Worm (Caenorhabditis elegans): Measurements from ENCODE around the gene pelo-1.

Gene pelo-1

ce11 chrIII:4194349-4195110 lies 9.5 kb downstream of the pelo-1 start:
- TF ChIP-seq eor-1 (tag; optimal IDR thresholded peaks at IDR 0.05): no peak
- no peak for TF ChIP-seq nhr-237 (tag; optimal IDR thresholded peaks at IDR 0.05)
- TF ChIP-seq mml-1 (tag; optimal IDR thresholded peaks at IDR 0.05): no peak
- peak; percentile 52 for TF ChIP-seq ama-1 (optimal IDR thresholded peaks at IDR 0.05)
- peak; percentile 1 for TF ChIP-seq nhr-23 (tag; optimal IDR thresholded peaks at IDR 0.05)
- no peak for TF ChIP-seq nhr-25 (tag; optimal IDR thresholded peaks at IDR 0.05)

- peak; percentile 30 for TF ChIP-seq unc-62 (GFP tag; optimal IDR thresholded peaks at IDR 0.05)
- TF ChIP-seq snpc-4 (tag; optimal IDR thresholded peaks at IDR 0.05): peak; percentile 76
- peak; percentile 55 for TF ChIP-seq mdl-1 (tag; optimal IDR thresholded peaks at IDR 0.05)
- no peak for TF ChIP-seq ztf-4 (tag; optimal IDR thresholded peaks at IDR 0.05)
- TF ChIP-seq ZK546.5 (tag; optimal IDR thresholded peaks at IDR 0.05): no peak
- peak; percentile 94 for TF ChIP-seq nhr-25 (tag; optimal IDR thresholded peaks at IDR 0.05)
- TF ChIP-seq pha-4 (tag; optimal IDR thresholded peaks at IDR 0.05): peak; percentile 95
- peak; percentile 90 for TF ChIP-seq egl-5 (tag; optimal IDR thresholded peaks at IDR 0.05)
- peak; percentile 39 for TF ChIP-seq nhr-43 (tag; optimal IDR thresholded peaks at IDR 0.05; ENCODE audit: poor library complexity, severe bottlenecking)
- no peak for TF ChIP-seq ceh-9 (tag; optimal IDR thresholded peaks at IDR 0.05)
- peak; percentile 64 for TF ChIP-seq R02D3.7 (tag; optimal IDR thresholded peaks at IDR 0.05)
- peak; percentile 16 for TF ChIP-seq tbx-2 (tag; optimal IDR thresholded peaks at IDR 0.05)
- peak; percentile 89 for TF ChIP-seq nhr-23 (tag; optimal IDR thresholded peaks at IDR 0.05)
- peak; percentile 88 for TF ChIP-seq ama-1 (optimal IDR thresholded peaks at IDR 0.05)
- no peak for TF ChIP-seq mml-1 (tag; optimal IDR thresholded peaks at IDR 0.05)
- TF ChIP-seq unc-39 (tag; optimal IDR thresholded peaks at IDR 0.05): no peak
- TF ChIP-seq nhr-11 (tag; optimal IDR thresholded peaks at IDR 0.05): peak; percentile 73
- no peak for TF ChIP-seq nhr-76 (tag; optimal IDR thresholded peaks at IDR 0.05)
- no peak for TF ChIP-seq aly-2 (tag; optimal IDR thresholded peaks at IDR 0.05)
- no peak for TF ChIP-seq daf-12 (tag; optimal IDR thresholded peaks at IDR 0.05)
- TF ChIP-seq elt-1 (tag; optimal IDR thresholded peaks at IDR 0.05): no peak
- peak; percentile 86 for TF ChIP-seq egl-27 (tag; optimal IDR thresholded peaks at IDR 0.05)
- TF ChIP-seq elt-3 (tag; optimal IDR thresholded peaks at IDR 0.05): peak in 2 of 3 experiments; percentile 35 to 41
- peak; percentile 75 for TF ChIP-seq ceh-28 (tag; optimal IDR thresholded peaks at IDR 0.05)
- TF ChIP-seq fkh-10 (GFP tag; optimal IDR thresholded peaks at IDR 0.05): peak; percentile 66
- TF ChIP-seq ceh-16 (tag; optimal IDR thresholded peaks at IDR 0.05): no peak
- peak; percentile 75 for TF ChIP-seq sea-2 (GFP tag; optimal IDR thresholded peaks at IDR 0.05)
- TF ChIP-seq lin-39 (tag; optimal IDR thresholded peaks at IDR 0.05): peak; percentile 94
- peak; percentile 98 for TF ChIP-seq elt-2 (tag; optimal IDR thresholded peaks at IDR 0.05)
- TF ChIP-seq nhr-12 (tag; optimal IDR thresholded peaks at IDR 0.05): no peak
- TF ChIP-seq nhr-237 (tag; optimal IDR thresholded peaks at IDR 0.05): no peak
- TF ChIP-seq nfya-1 (tag; optimal IDR thresholded peaks at IDR 0.05; ENCODE audit: insufficient read depth): peak; percentile 94
- no peak for TF ChIP-seq nhr-28 (tag; optimal IDR thresholded peaks at IDR 0.05)
- peak; percentile 97 for TF ChIP-seq pqm-1 (tag; optimal IDR thresholded peaks at IDR 0.05)
- no peak for TF ChIP-seq nhr-67 (tag; optimal IDR thresholded peaks at IDR 0.05)
- peak; percentile 80 for TF ChIP-seq hmg-11 (tag; optimal IDR thresholded peaks at IDR 0.05)
- TF ChIP-seq zag-1 (tag; optimal IDR thresholded peaks at IDR 0.05): no peak
- TF ChIP-seq skn-1 (tag; optimal IDR thresholded peaks at IDR 0.05): peak; percentile 88
- TF ChIP-seq ztf-11 (tag; optimal IDR thresholded peaks at IDR 0.05): no peak
- TF ChIP-seq nhr-77 (tag; optimal IDR thresholded peaks at IDR 0.05): no peak
- peak; percentile 96 for TF ChIP-seq jun-1 (tag; optimal IDR thresholded peaks at IDR 0.05)
- TF ChIP-seq lsy-12 (tag; optimal IDR thresholded peaks at IDR 0.05): peak; percentile 81
- no peak for TF ChIP-seq fkh-2 (tag; optimal IDR thresholded peaks at IDR 0.05)
- TF ChIP-seq fos-1 (tag; optimal IDR thresholded peaks at IDR 0.05): peak; percentile 85
- peak; percentile 84 for TF ChIP-seq lin-15B (tag; optimal IDR thresholded peaks at IDR 0.05)
- TF ChIP-seq ceh-82 (tag; optimal IDR thresholded peaks at IDR 0.05): peak; percentile 45
- TF ChIP-seq eor-1 (tag; optimal IDR thresholded peaks at IDR 0.05): no peak
These were observed 10.3 kb downstream of the pelo-1 start, which contains the start of gene xbp-1 for ce11 chrIII:4193659-4194103. Gene xbp-1, plus strand, starts transcription at chrIII:4193809.
